Worm (Caenorhabditis elegans): Measurements from ENCODE around the gene unc-42.

Gene unc-42

DNA sequence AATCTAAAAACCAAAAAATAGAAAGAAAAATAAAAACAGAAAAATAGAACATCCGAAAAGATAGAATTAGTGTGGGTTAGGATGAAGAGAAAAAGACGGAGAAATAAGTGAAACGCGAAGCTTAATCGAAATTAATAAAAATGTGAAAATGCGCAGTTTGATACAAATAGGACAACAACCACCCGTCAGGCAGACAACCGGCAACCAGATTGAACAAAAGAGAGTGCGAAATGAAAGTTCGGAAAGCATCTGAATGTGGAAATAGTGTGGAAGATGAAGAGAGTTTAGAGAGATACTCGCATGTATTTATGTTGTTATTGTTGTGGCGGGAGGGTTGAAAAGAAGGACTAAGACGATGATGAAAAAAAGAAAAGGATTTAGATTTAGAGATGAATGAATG, 10.8 kb downstream of the unc-42 start:
- TF ChIP-seq nhr-25 (tag; optimal IDR thresholded peaks at IDR 0.05) (no peak), nhr-23 (tag; optimal IDR thresholded peaks at IDR 0.05) (peak; percentile 25)

DNA sequence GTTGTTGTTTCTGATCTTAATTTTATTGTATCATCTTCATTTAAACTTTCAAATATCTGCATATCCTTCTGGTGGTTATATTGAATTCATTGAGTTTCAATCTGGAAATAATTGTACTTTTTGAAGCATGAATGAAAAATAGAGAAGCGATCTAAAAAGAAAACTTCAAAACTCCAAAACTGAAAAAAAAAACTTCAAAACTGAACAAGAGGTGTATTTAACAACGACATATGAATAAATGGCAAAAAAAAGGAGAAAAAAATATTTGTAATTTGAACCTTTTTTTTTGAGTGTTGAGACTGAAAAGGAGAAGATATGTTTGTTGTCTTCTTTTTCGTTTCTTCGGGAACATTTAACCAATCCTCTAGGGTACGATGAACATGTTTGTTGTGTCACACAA, 11.3 kb downstream of the unc-42 start, which contains the start of gene F58E6.11:
TSS of gene F58E6.11 (minus strand) at position 101 of the 400 bp plus-strand sequence.
- TF ChIP-seq ama-1 (optimal IDR thresholded peaks at IDR 0.05) (no peak), fkh-2 (tag; optimal IDR thresholded peaks at IDR 0.05) (no peak), ceh-16 (tag; optimal IDR thresholded peaks at IDR 0.05) (no peak), elt-2 (tag; optimal IDR thresholded peaks at IDR 0.05) (no peak), fos-1 (tag; optimal IDR thresholded peaks at IDR 0.05) (no peak), nhr-28 (tag; optimal IDR thresholded peaks at IDR 0.05) (no peak), unc-39 (tag; optimal IDR thresholded peaks at IDR 0.05) (no peak), nhr-23 (tag; optimal IDR thresholded peaks at IDR 0.05) (no peak), sea-2 (GFP tag; optimal IDR thresholded peaks at IDR 0.05) (no peak), ztf-11 (tag; optimal IDR thresholded peaks at IDR 0.05) (no peak), lin-15B (tag; optimal IDR thresholded peaks at IDR 0.05) (no peak), nfya-1 (tag; optimal IDR thresholded peaks at IDR 0.05; ENCODE audit: insufficient read depth) (no peak), ztf-4 (tag; optimal IDR thresholded peaks at IDR 0.05) (no peak), lin-39 (tag; optimal IDR thresholded peaks at IDR 0.05) (no peak)

DNA sequence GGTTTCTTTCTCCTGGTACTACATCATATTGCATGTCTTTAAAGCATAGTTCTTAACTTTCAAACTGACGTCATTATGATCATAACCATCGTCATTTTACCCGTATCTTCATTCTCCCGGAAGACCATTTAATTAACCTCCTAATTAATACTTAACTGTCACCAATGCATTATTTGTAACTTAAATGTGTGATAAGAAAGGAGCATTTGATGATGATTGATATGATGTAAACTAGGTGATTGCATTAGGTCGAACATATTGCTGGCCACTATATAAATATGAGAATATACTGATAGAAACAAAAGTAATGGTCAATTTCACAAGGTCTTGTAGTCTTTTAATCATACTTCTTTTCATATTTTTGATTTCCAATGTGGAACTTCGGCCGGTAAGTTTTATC, 12.9 kb downstream of the unc-42 start, which contains the start of gene hrg-3:
TSS of gene hrg-3 (plus strand) at position 227 of the 400 bp plus-strand sequence.
- peak; percentile 85 for TF ChIP-seq elt-2 (tag; optimal IDR thresholded peaks at IDR 0.05)
- TF ChIP-seq nhr-11 (tag; optimal IDR thresholded peaks at IDR 0.05), result no peak

DNA sequence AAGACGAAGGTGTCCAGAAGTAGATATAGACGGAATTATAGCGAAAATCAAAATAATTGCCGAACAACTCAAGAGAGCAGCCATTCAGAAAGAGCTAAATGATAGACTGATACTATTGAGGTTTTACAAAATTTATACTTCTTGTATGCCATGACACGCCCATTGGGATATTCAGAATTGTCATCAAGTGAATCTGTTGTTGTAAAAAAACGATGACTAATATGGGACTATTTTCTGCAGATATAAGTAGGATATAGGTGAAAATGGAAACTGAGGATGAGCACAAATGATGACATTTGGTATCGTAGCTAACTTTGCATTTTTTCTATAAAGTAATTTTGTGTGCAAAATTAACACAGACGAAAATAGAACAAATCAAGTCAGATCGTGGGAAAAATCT, 13.5 kb downstream of the unc-42 start, which contains the start of gene F58E6.8:
TSS of gene F58E6.8 (minus strand) at position 101 of the 400 bp plus-strand sequence.
- no peak for TF ChIP-seq mdl-1 (tag; optimal IDR thresholded peaks at IDR 0.05)
- no peak for TF ChIP-seq sea-2 (GFP tag; optimal IDR thresholded peaks at IDR 0.05)

DNA sequence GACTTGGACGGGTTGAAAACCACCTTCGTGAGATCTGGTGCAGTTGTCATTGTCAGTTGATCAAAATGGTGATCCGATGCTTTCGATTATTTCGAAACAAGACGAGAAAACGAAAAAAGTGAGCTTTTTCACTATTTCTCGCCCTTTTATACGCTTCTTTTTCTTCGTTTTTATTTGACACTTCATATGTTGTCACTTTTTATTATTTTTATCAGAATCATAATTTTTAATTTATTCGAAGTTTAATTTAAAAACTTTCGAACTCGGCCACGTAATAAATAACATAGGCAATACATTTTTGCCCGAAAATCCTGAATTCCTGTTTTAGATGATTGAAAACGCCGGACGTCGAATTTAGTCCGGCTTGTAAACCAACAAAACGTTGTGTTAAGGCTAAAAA, 14.7 kb downstream of the unc-42 start, which contains the start of gene F58E6.5:
TSS of gene F58E6.5 (minus strand) at position 101 of the 400 bp plus-strand sequence.
- TF ChIP-seq elt-3 (tag; optimal IDR thresholded peaks at IDR 0.05) (no peak), ceh-28 (tag; optimal IDR thresholded peaks at IDR 0.05) (no peak), hmg-11 (tag; optimal IDR thresholded peaks at IDR 0.05) (no peak)

DNA sequence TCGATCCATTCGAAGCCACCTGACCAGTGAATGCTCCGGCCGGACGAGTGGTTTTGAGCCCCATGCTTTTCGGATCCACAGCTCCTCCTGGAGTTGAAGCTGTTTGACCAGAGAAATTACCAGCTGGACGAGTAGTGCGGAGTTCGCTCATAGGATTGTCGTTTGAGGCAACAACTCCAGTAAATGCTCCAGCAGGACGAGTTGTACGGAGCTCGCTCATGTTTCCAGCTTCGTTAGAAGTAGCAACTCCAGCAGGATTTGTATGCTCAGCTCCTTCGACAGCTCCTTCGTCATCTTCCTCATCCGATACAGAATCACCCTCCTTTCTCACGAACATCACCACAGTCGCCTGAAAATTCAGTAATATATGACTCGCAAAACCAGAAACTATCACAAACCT, 15.6 kb downstream of the unc-42 start:
- TF ChIP-seq ceh-16 (tag; optimal IDR thresholded peaks at IDR 0.05) (no peak), daf-12 (tag; optimal IDR thresholded peaks at IDR 0.05) (no peak)

DNA sequence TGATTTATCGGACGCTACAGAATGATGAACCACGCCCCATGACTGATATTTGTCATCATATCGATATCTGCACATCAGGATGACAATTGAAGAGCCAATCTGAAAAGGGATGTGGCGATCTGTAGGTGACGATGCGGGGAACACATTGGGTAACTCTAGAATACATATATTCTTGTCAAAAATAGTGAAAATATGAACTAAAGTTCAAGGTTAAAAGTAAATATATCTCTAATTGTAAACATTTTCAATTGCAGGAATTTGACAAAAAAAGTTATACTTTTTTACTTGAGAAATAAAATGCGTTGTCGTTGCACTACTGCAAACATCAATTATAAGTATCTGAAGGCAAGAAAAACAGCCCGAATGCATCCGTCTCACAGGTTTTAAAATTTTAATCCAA, 16.3 kb downstream of the unc-42 start, which contains the start of gene F58E6.6:
TSS of gene F58E6.6 (minus strand) at position 101 of the 400 bp plus-strand sequence.
- TF ChIP-seq elt-2 (tag; optimal IDR thresholded peaks at IDR 0.05), result no peak
- TF ChIP-seq mml-1 (tag; optimal IDR thresholded peaks at IDR 0.05), result no peak
- TF ChIP-seq elt-1 (tag; optimal IDR thresholded peaks at IDR 0.05), result no peak
- TF ChIP-seq tbx-2 (tag; optimal IDR thresholded peaks at IDR 0.05), result no peak
- no peak for TF ChIP-seq nhr-11 (tag; optimal IDR thresholded peaks at IDR 0.05)
- TF ChIP-seq nfya-1 (tag; optimal IDR thresholded peaks at IDR 0.05; ENCODE audit: insufficient read depth), result no peak
- no peak for TF ChIP-seq ama-1 (optimal IDR thresholded peaks at IDR 0.05)
- TF ChIP-seq ceh-16 (tag; optimal IDR thresholded peaks at IDR 0.05), result no peak

DNA sequence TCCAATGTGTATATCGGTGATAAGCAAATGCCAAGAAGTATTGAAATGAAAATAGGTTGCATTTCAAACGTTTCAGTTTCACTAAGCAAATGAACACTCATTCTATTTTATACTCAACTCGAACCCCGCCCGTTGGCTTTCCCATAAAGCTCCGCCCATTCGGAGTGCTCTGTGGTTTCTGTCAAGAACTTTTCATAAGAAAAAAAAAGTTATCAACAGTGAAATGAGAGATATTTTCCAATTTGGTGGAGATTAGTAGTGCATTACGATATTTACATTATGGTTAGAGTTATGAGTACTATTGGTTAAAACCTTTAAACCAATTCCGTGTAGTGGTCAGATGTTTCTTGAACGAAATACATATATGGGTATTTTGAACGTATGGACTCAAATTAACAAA, 18.9 kb downstream of the unc-42 start, which contains the start of gene F58E6.4:
TSS of gene F58E6.4 (minus strand) at position 101 of the 400 bp plus-strand sequence.
- TF ChIP-seq ztf-4 (tag; optimal IDR thresholded peaks at IDR 0.05), result no peak
- TF ChIP-seq skn-1 (tag; optimal IDR thresholded peaks at IDR 0.05), result no peak
- TF ChIP-seq ceh-28 (tag; optimal IDR thresholded peaks at IDR 0.05), result no peak
- no peak for TF ChIP-seq ceh-9 (tag; optimal IDR thresholded peaks at IDR 0.05)
- TF ChIP-seq mml-1 (tag; optimal IDR thresholded peaks at IDR 0.05), result no peak
- no peak for TF ChIP-seq fkh-2 (tag; optimal IDR thresholded peaks at IDR 0.05)
- no peak for TF ChIP-seq elt-1 (tag; optimal IDR thresholded peaks at IDR 0.05)
- TF ChIP-seq lin-15B (tag; optimal IDR thresholded peaks at IDR 0.05), result no peak
- no peak for TF ChIP-seq ceh-82 (tag; optimal IDR thresholded peaks at IDR 0.05)
- TF ChIP-seq lin-39 (tag; optimal IDR thresholded peaks at IDR 0.05), result no peak
- TF ChIP-seq fos-1 (tag; optimal IDR thresholded peaks at IDR 0.05), result no peak
- TF ChIP-seq jun-1 (tag; optimal IDR thresholded peaks at IDR 0.05), result no peak
- TF ChIP-seq nhr-237 (tag; optimal IDR thresholded peaks at IDR 0.05), result no peak
- TF ChIP-seq sea-2 (GFP tag; optimal IDR thresholded peaks at IDR 0.05), result no peak
- TF ChIP-seq ZK546.5 (tag; optimal IDR thresholded peaks at IDR 0.05), result no peak
- no peak for TF ChIP-seq pha-4 (tag; optimal IDR thresholded peaks at IDR 0.05)

All from whole organism, L3 larva.